Fruit fly (Drosophila melanogaster) whole organism, wandering third instar larva: ENCODE measurements around the gene CG11811.

Experiments
- Abd-B ChIP-seq: fragments of >200 bp; optimal IDR thresholded peaks from 2 replicates; lab custom pipeline; 2017; ENCODE audit warnings: missing biosample characterization, missing genetic modification characterization
- Rel ChIP-seq, 2 experiments: fragments of 200-800 bp; sonication (Bioruptor generic) in 1 of 2; optimal IDR thresholded peaks; 2 replicates in 1 of 2; 3 replicates in 1 of 2; lab custom pipeline; 2016 to 2019; ENCODE audit warnings: mild to moderate bottlenecking in 2 of 2, missing biosample characterization in 2 of 2, missing genetic modification characterization in 2 of 2, moderate library complexity in 1 of 2

- TF ChIP-seq Abd-B (GFP tag; lab: Kevin White, UChicago): no peak
- no peak for TF ChIP-seq Rel (GFP tag; optimal IDR thresholded peaks at IDR 0.05; lab: Kevin White, UChicago)
- no peak for TF ChIP-seq Rel (tag; optimal IDR thresholded peaks at IDR 0.05; lab: Kevin White, UChicago)
Observed at dm6 chr3L:10723596-10723995, 32.8 kb downstream of the CG11811 start.
